Worm (Caenorhabditis elegans) whole organism, mixed stage, embryonic: ENCODE data around the gene clc-1.
A peak's percentile ranks its signal among the peaks of the same experiment; 100 is the strongest.

ENCODE experiments used
- M03D4.4 ChIP-seq: sonication (generic microtip); optimal IDR thresholded peaks from 2 replicates; lab custom pipeline; 2017; ENCODE audit warnings: mild to moderate bottlenecking, missing genetic modification characterization, missing compliant biosample characterization
- bed-3 ChIP-seq: fragments of 200-800 bp; sonication (Bioruptor generic); optimal IDR thresholded peaks from 3 replicates; lab custom pipeline; 2018; ENCODE audit warnings: mild to moderate bottlenecking, missing genetic modification characterization, moderate library complexity, missing compliant biosample characterization
- blmp-1 ChIP-seq: fragments of 150-350 bp; optimal IDR thresholded peaks from 2 replicates; lab custom pipeline; 2014; ENCODE audit warnings: missing biosample characterization, missing genetic modification characterization
- ceh-39 ChIP-seq: fragments of 150-350 bp; optimal IDR thresholded peaks from 2 replicates; lab custom pipeline; 2014; ENCODE audit warnings: missing biosample characterization, missing genetic modification characterization
- ceh-83 ChIP-seq: fragments of 200-800 bp; sonication (Bioruptor generic); optimal IDR thresholded peaks from 2 replicates; lab custom pipeline; 2018; ENCODE audit warnings: mild to moderate bottlenecking, missing genetic modification characterization, missing compliant biosample characterization
- ces-1 ChIP-seq: fragments of 150-350 bp; optimal IDR thresholded peaks from 2 replicates; lab custom pipeline; 2014; ENCODE audit warnings: missing biosample characterization, missing genetic modification reagents, missing genetic modification characterization
- cnd-1 ChIP-seq: fragments of 200-800 bp; sonication (Bioruptor generic); optimal IDR thresholded peaks from 2 replicates; lab custom pipeline; 2018; ENCODE audit warnings: mild to moderate bottlenecking, missing genetic modification characterization, missing compliant biosample characterization
- drap-1 ChIP-seq: fragments of 200-800 bp; sonication (Bioruptor generic); optimal IDR thresholded peaks from 3 replicates; lab custom pipeline; 2018; ENCODE audit warnings: mild to moderate bottlenecking, missing genetic modification characterization, missing compliant biosample characterization
- elt-1 ChIP-seq: sonication (generic microtip); optimal IDR thresholded peaks from 2 replicates; lab custom pipeline; 2017; ENCODE audit warnings: missing genetic modification characterization, mild to moderate bottlenecking, missing compliant biosample characterization, antibody characterized with exemption, moderate library complexity, borderline replicate concordance; ENCODE audit not compliant: insufficient read depth
- elt-3 ChIP-seq: fragments of 150-350 bp; optimal IDR thresholded peaks from 2 replicates; lab custom pipeline; 2014; ENCODE audit warnings: missing biosample characterization, missing genetic modification characterization
- flh-1 ChIP-seq: fragments of 200-800 bp; sonication (Bioruptor generic); optimal IDR thresholded peaks from 2 replicates; lab custom pipeline; 2018; ENCODE audit warnings: mild to moderate bottlenecking, missing genetic modification characterization, moderate library complexity, missing compliant biosample characterization
- ham-2 ChIP-seq: fragments of 200-800 bp; sonication (Bioruptor generic); optimal IDR thresholded peaks from 2 replicates; lab custom pipeline; 2018; ENCODE audit warnings: mild to moderate bottlenecking, missing genetic modification characterization, missing compliant biosample characterization
- hlh-1 ChIP-seq: fragments of 150-350 bp; optimal IDR thresholded peaks from 2 replicates; lab custom pipeline; 2014; ENCODE audit warnings: missing biosample characterization, missing genetic modification reagents, missing genetic modification characterization
- lin-13 ChIP-seq: fragments of 150-350 bp; optimal IDR thresholded peaks from 2 replicates; lab custom pipeline; 2014; ENCODE audit warnings: missing biosample characterization, missing genetic modification characterization
- lin-32 ChIP-seq: fragments of 200-800 bp; sonication (Bioruptor generic); optimal IDR thresholded peaks from 2 replicates; lab custom pipeline; 2018; ENCODE audit warnings: mild to moderate bottlenecking, missing genetic modification characterization, missing compliant biosample characterization
- mab-5 ChIP-seq: fragments of 150-350 bp; optimal IDR thresholded peaks from 2 replicates; lab custom pipeline; 2014; ENCODE audit warnings: missing biosample characterization, missing genetic modification characterization
- mep-1 ChIP-seq: fragments of 150-350 bp; optimal IDR thresholded peaks from 2 replicates; lab custom pipeline; 2017; ENCODE audit warnings: missing biosample characterization, missing genetic modification reagents, missing genetic modification characterization, inconsistent platforms
- mls-2 ChIP-seq: sonication (generic microtip); optimal IDR thresholded peaks from 2 replicates; lab custom pipeline; 2016; ENCODE audit warnings: mild to moderate bottlenecking, missing genetic modification characterization, moderate library complexity, missing compliant biosample characterization
- nhr-12 ChIP-seq: fragments of 150-350 bp; optimal IDR thresholded peaks from 2 replicates; lab custom pipeline; 2014; ENCODE audit warnings: missing biosample characterization, missing genetic modification characterization
- nhr-2 ChIP-seq: fragments of 150-350 bp; optimal IDR thresholded peaks from 2 replicates; lab custom pipeline; 2014; ENCODE audit warnings: missing biosample characterization, missing genetic modification characterization
- nhr-237 ChIP-seq: fragments of 150-350 bp; optimal IDR thresholded peaks from 2 replicates; lab custom pipeline; 2014; ENCODE audit warnings: missing biosample characterization, missing genetic modification characterization
- nhr-28 ChIP-seq: fragments of 150-350 bp; optimal IDR thresholded peaks from 2 replicates; lab custom pipeline; 2014; ENCODE audit warnings: missing biosample characterization, missing genetic modification characterization
- nhr-76 ChIP-seq: sonication (generic microtip); optimal IDR thresholded peaks from 2 replicates; lab custom pipeline; 2017; ENCODE audit warnings: missing biosample characterization, missing genetic modification characterization
- pha-4 ChIP-seq: fragments of 150-350 bp; optimal IDR thresholded peaks from 2 replicates; lab custom pipeline; 2018; ENCODE audit warnings: missing biosample characterization, missing genetic modification reagents, missing genetic modification characterization
- snpc-4 ChIP-seq: fragments of 150-350 bp; optimal IDR thresholded peaks from 2 replicates; lab custom pipeline; 2014; ENCODE audit warnings: missing biosample characterization, missing genetic modification characterization
- sptf-1 ChIP-seq: sonication (generic microtip); optimal IDR thresholded peaks from 2 replicates; lab custom pipeline; 2017; ENCODE audit warnings: mild to moderate bottlenecking, missing genetic modification characterization, moderate library complexity, missing compliant biosample characterization
- tbx-8 ChIP-seq: fragments of 200-800 bp; sonication (Bioruptor generic); optimal IDR thresholded peaks from 2 replicates; lab custom pipeline; 2018; ENCODE audit warnings: mild to moderate bottlenecking, missing genetic modification characterization, moderate library complexity, missing compliant biosample characterization
- unc-62 ChIP-seq: fragments of 150-350 bp; optimal IDR thresholded peaks from 2 replicates; lab custom pipeline; 2014; ENCODE audit warnings: missing biosample characterization, missing genetic modification reagents, missing genetic modification characterization
- zip-8 ChIP-seq: fragments of 150-350 bp; optimal IDR thresholded peaks from 2 replicates; lab custom pipeline; 2014; ENCODE audit warnings: missing biosample characterization, missing genetic modification characterization
- ztf-11 ChIP-seq: fragments of 150-350 bp; optimal IDR thresholded peaks from 2 replicates; lab custom pipeline; 2014; ENCODE audit warnings: missing biosample characterization, missing genetic modification characterization

The clc-1 gene

ce11 chrX:11036114-11037087 lies 10.8 kb upstream of the clc-1 start:
- TF ChIP-seq pha-4 (tag; lab: Kevin White, UChicago) = no peak
- no peak for TF ChIP-seq bed-3 (GFP tag; lab: Kevin White, UChicago)
- no peak for TF ChIP-seq unc-62 (GFP tag; lab: Kevin White, UChicago)
- peak; percentile 48 for TF ChIP-seq elt-1 (tag; lab: Kevin White, UChicago)
- no peak for TF ChIP-seq lin-13 (tag; lab: Kevin White, UChicago)
- TF ChIP-seq blmp-1 (tag; lab: Kevin White, UChicago) = peak; percentile 76
- no peak for TF ChIP-seq mls-2 (tag; lab: Kevin White, UChicago)
- no peak for TF ChIP-seq ztf-11
- TF ChIP-seq ham-2 = peak; percentile 85
- TF ChIP-seq nhr-28 (tag; lab: Kevin White, UChicago) = no peak

- TF ChIP-seq lin-13 (tag; lab: Kevin White, UChicago) (no peak), ces-1 (GFP tag; lab: Kevin White, UChicago) (peak; percentile 70)
- TF ChIP-seq, all 35 proteins: peak for 1
Measured at ce11 chrX:11038221-11038620, 9.0 kb upstream of the clc-1 start.

ce11 chrX:11042777-11043176 lies 4.5 kb upstream of the clc-1 start, which contains the start of gene C09F12.3:
C09F12.3 (minus strand) TSS chrX:11042877.
- no peak for TF ChIP-seq ceh-39
- TF ChIP-seq, all 35 proteins: peak for 0

ce11 chrX:11050335-11050734 lies 3.1 kb downstream of the clc-1 start:
- no peak for TF ChIP-seq tbx-8 (GFP tag; lab: Kevin White, UChicago)
- TF ChIP-seq lin-32 (GFP tag; lab: Kevin White, UChicago) = no peak
- TF ChIP-seq hlh-1 (tag; lab: Kevin White, UChicago) = no peak
- TF ChIP-seq zip-8 (tag; lab: Kevin White, UChicago) = no peak
- TF ChIP-seq lin-13 (tag; lab: Kevin White, UChicago) = no peak
- TF ChIP-seq mab-5 (tag; lab: Kevin White, UChicago) = no peak

- TF ChIP-seq nhr-2 (tag; lab: Kevin White, UChicago) (no peak), M03D4.4 (no peak), nhr-237 (tag; lab: Kevin White, UChicago) (no peak), nhr-12 (tag; lab: Kevin White, UChicago) (no peak), drap-1 (GFP tag; lab: Kevin White, UChicago) (no peak), lin-13 (tag; lab: Kevin White, UChicago) (no peak), bed-3 (GFP tag; lab: Kevin White, UChicago) (no peak), snpc-4 (tag; lab: Kevin White, UChicago) (no peak), flh-1 (no peak), pha-4 (tag; lab: Kevin White, UChicago) (no peak), elt-3 (no peak), tbx-8 (GFP tag; lab: Kevin White, UChicago) (no peak), ceh-39 (no peak), lin-32 (GFP tag; lab: Kevin White, UChicago) (no peak)
Measured at ce11 chrX:11053615-11054014, 6.4 kb downstream of the clc-1 start, which contains the start of gene C09F12.2. C09F12.2 (plus strand) TSS chrX:11053915.

ce11 chrX:11057028-11057427 lies 9.8 kb downstream of the clc-1 start, which contains the start of gene lpr-3:
lpr-3 (plus strand) TSS chrX:11057401.
- TF ChIP-seq elt-1 (tag; lab: Kevin White, UChicago) = peak; percentile 90
- no peak for TF ChIP-seq nhr-28 (tag; lab: Kevin White, UChicago)
- TF ChIP-seq unc-62 (GFP tag; lab: Kevin White, UChicago) = peak; percentile 60
- no peak for TF ChIP-seq nhr-76 (tag; lab: Kevin White, UChicago)
- TF ChIP-seq mep-1 (tag; lab: Kevin White, UChicago) = no peak
- TF ChIP-seq elt-3 = peak; percentile 42
- no peak for TF ChIP-seq ztf-11
- peak; percentile 96 for TF ChIP-seq ham-2
- TF ChIP-seq cnd-1 (tag; lab: Kevin White, UChicago) = no peak
- TF ChIP-seq blmp-1 (tag; lab: Kevin White, UChicago) = peak; percentile 94
- TF ChIP-seq ces-1 (GFP tag; lab: Kevin White, UChicago) = no peak
- no peak for TF ChIP-seq ceh-83 (GFP tag; lab: Kevin White, UChicago)
- TF ChIP-seq nhr-12 (tag; lab: Kevin White, UChicago) = no peak
- TF ChIP-seq tbx-8 (GFP tag; lab: Kevin White, UChicago) = no peak
- TF ChIP-seq sptf-1 (tag; lab: Kevin White, UChicago) = no peak
